Fruit fly (Drosophila melanogaster): Measurements from ENCODE around the gene CG3808.

The CG3808 gene

DNA sequence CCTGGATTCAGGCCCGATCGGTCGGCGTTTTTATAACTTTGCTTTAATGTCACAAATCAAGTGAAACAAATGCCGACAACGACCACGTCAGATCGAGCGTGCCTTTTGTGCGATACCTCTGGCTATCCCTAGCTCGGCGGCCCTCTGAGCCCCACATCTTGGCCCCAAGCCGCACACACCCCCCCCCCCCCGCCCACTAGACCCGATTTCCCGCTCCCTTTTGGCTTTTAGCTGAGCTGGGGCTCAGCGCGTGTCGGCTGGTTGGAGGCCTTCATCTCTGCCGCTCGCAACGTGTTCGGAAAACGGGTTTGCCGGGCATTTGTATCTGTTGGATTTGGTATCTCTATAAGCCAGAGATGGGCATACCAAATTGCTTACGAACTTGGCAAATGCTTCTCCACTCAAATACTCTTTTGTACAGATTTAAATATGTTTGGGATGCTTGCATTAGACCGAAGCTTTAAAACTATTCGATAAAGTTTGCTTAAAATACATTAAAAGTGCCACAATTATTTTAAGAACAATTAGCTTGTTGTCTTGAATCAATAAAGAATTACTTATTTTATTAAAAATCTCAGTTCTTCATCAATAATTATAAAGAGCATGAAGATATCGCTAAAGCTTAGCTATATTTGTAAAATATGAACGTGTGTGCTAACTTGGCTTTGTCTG is 15.9 kb upstream of the CG3808 start (continued):
- TF ChIP-seq kni (GFP tag; optimal IDR thresholded peaks at IDR 0.05): peak; percentile 87
- TF ChIP-seq seq (GFP tag; IDR thresholded peaks at IDR 0.05): no peak
- TF ChIP-seq CG14014 (GFP tag; IDR thresholded peaks at IDR 0.05): no peak
- TF ChIP-seq cas (GFP tag; IDR thresholded peaks at IDR 0.05): no peak
- TF ChIP-seq ken (GFP tag; IDR thresholded peaks at IDR 0.05): no peak
- no peak for TF ChIP-seq HmgD (GFP tag; optimal IDR thresholded peaks at IDR 0.05)
- peak; percentile 46 for TF ChIP-seq CG14441 (GFP tag; IDR thresholded peaks at IDR 0.05)
- TF ChIP-seq usp (GFP tag; optimal IDR thresholded peaks at IDR 0.05): no peak
- TF ChIP-seq CG10209 (GFP tag; optimal IDR thresholded peaks at IDR 0.05): peak; percentile 35
- TF ChIP-seq CG17385 (GFP tag; optimal IDR thresholded peaks at IDR 0.05): peak; percentile 14
- peak; percentile 59 for TF ChIP-seq CG11504 (tag; optimal IDR thresholded peaks at IDR 0.05)
- 0 out of 2 replicates have a peak, but pooled peaks have one; percentile 21 for TF ChIP-seq Taf1 (GFP tag; IDR thresholded peaks at IDR 0.05)
- TF ChIP-seq peb (GFP tag; IDR thresholded peaks at IDR 0.05): no peak
- TF ChIP-seq CG4282 (GFP tag; optimal IDR thresholded peaks at IDR 0.05): no peak
- TF ChIP-seq jumu (GFP tag; optimal IDR thresholded peaks at IDR 0.05): no peak
- no peak for TF ChIP-seq Sry-β (GFP tag; optimal IDR thresholded peaks at IDR 0.05)
- no peak for TF ChIP-seq CG16815 (GFP tag; optimal IDR thresholded peaks at IDR 0.05)
- no peak for TF ChIP-seq CG4360 (GFP tag; IDR thresholded peaks at IDR 0.05)
- TF ChIP-seq trem (tag; optimal IDR thresholded peaks at IDR 0.05): no peak
- no peak for TF ChIP-seq ato (GFP tag; IDR thresholded peaks at IDR 0.05; ENCODE audit: partially characterized antibody)
- TF ChIP-seq gfzf (GFP tag; optimal IDR thresholded peaks at IDR 0.05): no peak
- TF ChIP-seq CG7987 (GFP tag; optimal IDR thresholded peaks at IDR 0.05): no peak
- TF ChIP-seq CG12071 (GFP tag; optimal IDR thresholded peaks at IDR 0.05): no peak
- TF ChIP-seq run (tag; optimal IDR thresholded peaks at IDR 0.05): no peak
- peak; percentile 58 for TF ChIP-seq CG9932 (GFP tag; IDR thresholded peaks at IDR 0.05)
- no peak for TF ChIP-seq CG4404 (GFP tag; IDR thresholded peaks at IDR 0.05)
- TF ChIP-seq sqz (GFP tag; optimal IDR thresholded peaks at IDR 0.05): no peak
- TF ChIP-seq dm (GFP tag; optimal IDR thresholded peaks at IDR 0.05): no peak
- no peak for TF ChIP-seq ewg (GFP tag; optimal IDR thresholded peaks at IDR 0.05)
- TF ChIP-seq onecut (GFP tag; IDR thresholded peaks at IDR 0.05): no peak
- no peak for TF ChIP-seq CG13123 (GFP tag; optimal IDR thresholded peaks at IDR 0.05)
- TF ChIP-seq Dek (tag; optimal IDR thresholded peaks at IDR 0.05): peak; percentile 1
- no peak for TF ChIP-seq zen2 (GFP tag; IDR thresholded peaks at IDR 0.05; ENCODE audit: partially characterized antibody)
- TF ChIP-seq CG31388 (GFP tag; optimal IDR thresholded peaks at IDR 0.05): no peak
- TF ChIP-seq CG11696 (GFP tag; IDR thresholded peaks at IDR 0.05): no peak
- no peak for TF ChIP-seq en (GFP tag; optimal IDR thresholded peaks at IDR 0.05)
- no peak for TF ChIP-seq Scr (GFP tag; IDR thresholded peaks at IDR 0.05; ENCODE audit: partially characterized antibody)
- TF ChIP-seq CG12391 (tag; optimal IDR thresholded peaks at IDR 0.05): peak; percentile 33
- TF ChIP-seq nau (GFP tag; optimal IDR thresholded peaks at IDR 0.05): no peak
- TF ChIP-seq slbo (GFP tag; IDR thresholded peaks at IDR 0.05): no peak
- TF ChIP-seq Ravus (GFP tag; IDR thresholded peaks at IDR 0.05): no peak
- TF ChIP-seq CG4424 (GFP tag; optimal IDR thresholded peaks at IDR 0.05): no peak
- TF ChIP-seq CG10462 (GFP tag; optimal IDR thresholded peaks at IDR 0.05): no peak
- no peak for TF ChIP-seq inv (GFP tag; IDR thresholded peaks at IDR 0.05; ENCODE audit: partially characterized antibody)
- no peak for TF ChIP-seq gcm2 (GFP tag; optimal IDR thresholded peaks at IDR 0.05)
- TF ChIP-seq Jarid2 (GFP tag; optimal IDR thresholded peaks at IDR 0.05): peak; percentile 12
- no peak for TF ChIP-seq Deaf1 (tag; optimal IDR thresholded peaks at IDR 0.05)
- TF ChIP-seq prd (optimal IDR thresholded peaks at IDR 0.05): no peak
- TF ChIP-seq prd (GFP tag; IDR thresholded peaks at IDR 0.05): peak; percentile 36; the same call in 1 of the 3 replicates
- TF ChIP-seq pnt (GFP tag; optimal IDR thresholded peaks at IDR 0.05): no peak
- TF ChIP-seq CG18011 (GFP tag; optimal IDR thresholded peaks at IDR 0.05): no peak
